Worm (Caenorhabditis elegans): ENCODE results near the gene ttr-16.

DNA sequence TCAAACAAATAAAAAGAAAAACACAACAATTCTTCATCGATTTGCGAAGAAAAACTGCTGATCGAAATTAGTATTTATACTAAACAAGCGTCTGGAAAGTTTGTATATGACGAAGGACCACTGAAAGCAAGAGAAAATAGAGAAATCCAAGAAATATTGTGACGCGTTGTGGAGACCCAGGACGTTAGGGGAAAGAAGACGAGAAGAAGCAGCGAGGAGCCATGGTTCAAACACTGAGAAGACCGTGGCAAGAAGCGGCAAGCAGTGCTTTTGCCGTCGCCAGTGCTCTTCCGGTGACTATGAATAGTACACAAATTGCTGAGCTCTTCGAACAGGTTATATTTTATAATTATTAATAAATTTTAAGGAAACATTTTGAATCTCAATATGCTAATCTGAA lies 25.3 kb downstream of the ttr-16 start:
- TF ChIP-seq pha-4 (tag; optimal IDR thresholded peaks at IDR 0.05) (no peak), ceh-31 (tag; optimal IDR thresholded peaks at IDR 0.05) (no peak), lin-11 (tag; optimal IDR thresholded peaks at IDR 0.05) (no peak), ceh-2 (tag; optimal IDR thresholded peaks at IDR 0.05) (no peak), hlh-15 (tag; optimal IDR thresholded peaks at IDR 0.05) (no peak), ttx-3 (tag; optimal IDR thresholded peaks at IDR 0.05) (no peak), pqm-1 (tag; optimal IDR thresholded peaks at IDR 0.05) (no peak), ama-1 (optimal IDR thresholded peaks at IDR 0.05) (no peak), sox-4 (tag; optimal IDR thresholded peaks at IDR 0.05) (no peak), hlh-8 (tag; optimal IDR thresholded peaks at IDR 0.05) (no peak)

All from whole organism, late embryonic.